Worm (Caenorhabditis elegans): Measurements from ENCODE around the gene fem-2.

The fem-2 gene

DNA sequence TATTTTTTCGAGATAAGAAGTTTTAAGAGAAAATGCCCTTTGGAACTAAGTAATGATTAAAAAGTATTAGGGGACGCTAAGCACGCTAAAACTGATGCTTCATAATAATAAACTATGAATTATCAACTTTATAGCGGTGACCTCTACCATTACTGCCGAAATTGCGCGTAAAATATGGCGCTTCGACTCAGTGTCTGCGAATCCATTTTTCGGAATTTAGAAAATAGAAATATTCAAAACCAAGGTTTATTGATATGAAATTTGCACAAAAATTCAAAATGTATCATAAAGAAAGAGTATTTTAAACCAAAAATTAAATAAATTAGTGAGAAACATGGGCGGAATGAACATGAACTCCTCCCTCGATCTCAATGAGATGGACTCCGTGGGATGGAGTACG, 35.1 kb downstream of the fem-2 start (continued):
- TF ChIP-seq hlh-30 (tag; optimal IDR thresholded peaks at IDR 0.05; ENCODE audit: insufficient read depth) (no peak), unc-130 (GFP tag; optimal IDR thresholded peaks at IDR 0.05) (no peak), skn-1 (tag; optimal IDR thresholded peaks at IDR 0.05) (no peak), daf-19 (GFP tag; conservative IDR thresholded peaks at IDR 0.05) (no peak), nhr-77 (tag; optimal IDR thresholded peaks at IDR 0.05) (peak; percentile 27), saeg-2 (GFP tag; IDR thresholded peaks at IDR 0.05) (no peak), php-3 (GFP tag; IDR thresholded peaks at IDR 0.05) (no peak), nhr-28 (tag; optimal IDR thresholded peaks at IDR 0.05) (no peak), F44E2.7 (GFP tag; IDR thresholded peaks at IDR 0.05) (no peak), ZK337.2 (GFP tag; IDR thresholded peaks at IDR 0.05) (no peak), lin-13 (GFP tag; optimal IDR thresholded peaks at IDR 0.05) (no peak), pha-4 (GFP tag; IDR thresholded peaks at IDR 0.05) (0 out of 2 replicates have a peak, but pooled peaks have one; percentile 35), pha-4 (tag; optimal IDR thresholded peaks at IDR 0.05) (no peak), T20F7.1 (GFP tag; optimal IDR thresholded peaks at IDR 0.05) (no peak), nhr-102 (tag; optimal IDR thresholded peaks at IDR 0.05) (peak; percentile 23)

DNA sequence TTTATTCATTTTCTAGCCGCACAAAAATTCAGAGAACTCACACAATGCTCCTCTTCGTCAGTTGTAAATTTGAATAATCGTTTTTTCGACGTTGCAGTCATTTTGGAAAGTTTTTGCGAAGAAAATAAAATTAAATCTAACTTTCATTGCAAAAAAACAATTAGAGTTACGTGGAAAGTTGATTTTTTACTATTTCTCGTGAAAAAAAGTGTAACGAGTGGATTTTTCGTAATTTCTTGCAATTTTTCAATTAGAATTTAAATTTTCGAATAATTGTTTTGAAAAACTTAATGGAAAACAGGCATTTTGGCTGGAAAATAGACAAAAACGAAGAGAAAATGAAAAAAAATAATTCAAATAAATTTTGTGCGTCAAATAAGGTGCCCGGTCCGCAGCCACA, 35.7 kb downstream of the fem-2 start, which contains the start of gene Y55B1AR.2:
Gene Y55B1AR.2, minus strand, starts transcription at position 101 of the 400 bp plus-strand sequence.
- TF ChIP-seq ctbp-1 (GFP tag; IDR thresholded peaks at IDR 0.05) (no peak), nhr-25 (tag; optimal IDR thresholded peaks at IDR 0.05; ENCODE audit: borderline replicate concordance, insufficient read depth) (no peak), ceh-20 (GFP tag; IDR thresholded peaks at IDR 0.05) (no peak), ceh-44 (GFP tag; IDR thresholded peaks at IDR 0.05) (no peak), mep-1 (tag; optimal IDR thresholded peaks at IDR 0.05) (no peak), F10B5.3 (tag; optimal IDR thresholded peaks at IDR 0.05) (no peak), dmd-8 (GFP tag; IDR thresholded peaks at IDR 0.05) (no peak)

DNA sequence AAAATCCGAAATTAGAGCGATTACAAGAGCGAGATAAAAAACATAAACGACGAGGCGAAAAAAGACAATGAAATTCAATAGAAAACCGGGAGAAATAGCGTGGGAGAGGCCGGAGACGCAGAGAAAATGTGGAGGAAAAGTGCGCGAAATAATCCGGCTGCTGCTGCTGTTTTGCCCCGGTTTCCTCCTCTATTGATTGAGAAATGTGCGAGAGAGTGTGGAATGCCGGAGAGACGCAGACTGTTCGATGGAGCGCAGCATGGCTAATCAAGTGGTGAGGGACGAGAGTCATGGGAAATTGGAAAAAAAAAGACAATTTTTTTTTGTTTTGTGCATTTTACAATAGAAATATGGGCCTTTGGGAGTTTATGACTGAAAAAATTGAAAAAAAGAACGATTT, 36.3 kb downstream of the fem-2 start:
- no peak for TF ChIP-seq madf-9 (GFP tag; conservative IDR thresholded peaks at IDR 0.05)
- peak in 1 of 2 experiments; percentile 6 for TF ChIP-seq lsy-2 (tag; optimal IDR thresholded peaks at IDR 0.05)
- TF ChIP-seq zfp-2 (tag; optimal IDR thresholded peaks at IDR 0.05), result no peak
- TF ChIP-seq cey-2 (tag; optimal IDR thresholded peaks at IDR 0.05; ENCODE audit: borderline replicate concordance, insufficient read depth), result no peak
- peak; percentile 59 for TF ChIP-seq mxl-3 (GFP tag; optimal IDR thresholded peaks at IDR 0.05)
- 0 out of 2 replicates have a peak, but pooled peaks have one; percentile 15 for TF ChIP-seq arid-1 (GFP tag; conservative IDR thresholded peaks at IDR 0.05)
- no peak for TF ChIP-seq dmd-9 (GFP tag; IDR thresholded peaks at IDR 0.05)
- TF ChIP-seq attf-4 (tag; optimal IDR thresholded peaks at IDR 0.05), result no peak
- no peak for TF ChIP-seq skn-1 (tag; optimal IDR thresholded peaks at IDR 0.05)
- peak; percentile 56 for TF ChIP-seq ceh-28 (tag; optimal IDR thresholded peaks at IDR 0.05)
- no peak for TF ChIP-seq spr-1 (tag; optimal IDR thresholded peaks at IDR 0.05)
- no peak for TF ChIP-seq zip-2 (tag; optimal IDR thresholded peaks at IDR 0.05)
- TF ChIP-seq F10B5.3 (tag; optimal IDR thresholded peaks at IDR 0.05), result no peak
- no peak for TF ChIP-seq daf-12 (tag; optimal IDR thresholded peaks at IDR 0.05)
- TF ChIP-seq unc-62 (GFP tag; optimal IDR thresholded peaks at IDR 0.05 in 1 of 2), result no peak
- TF ChIP-seq unc-62 (tag; optimal IDR thresholded peaks at IDR 0.05), result no peak
- TF ChIP-seq unc-39 (tag; optimal IDR thresholded peaks at IDR 0.05), result no peak
- no peak for TF ChIP-seq nhr-10 (tag; optimal IDR thresholded peaks at IDR 0.05)
- no peak for TF ChIP-seq ama-1 (optimal IDR thresholded peaks at IDR 0.05)
- TF ChIP-seq snpc-1.2 (GFP tag; IDR thresholded peaks at IDR 0.05), result no peak
- no peak for TF ChIP-seq Y75B8A.6 (GFP tag; IDR thresholded peaks at IDR 0.05)
- TF ChIP-seq duxl-1 (tag; optimal IDR thresholded peaks at IDR 0.05; ENCODE audit: poor library complexity), result no peak
- no peak for TF ChIP-seq vab-7 (GFP tag; IDR thresholded peaks at IDR 0.05)
- TF ChIP-seq nhr-102 (tag; optimal IDR thresholded peaks at IDR 0.05), result no peak
- peak; percentile 91 for TF ChIP-seq hlh-30 (tag; optimal IDR thresholded peaks at IDR 0.05; ENCODE audit: insufficient read depth)
- TF ChIP-seq T20F7.1 (GFP tag; optimal IDR thresholded peaks at IDR 0.05), result no peak
- TF ChIP-seq lin-39 (tag; optimal IDR thresholded peaks at IDR 0.05), result no peak
- no peak for TF ChIP-seq spr-3 (GFP tag; optimal IDR thresholded peaks at IDR 0.05)
- no peak for TF ChIP-seq lin-1 (GFP tag; IDR thresholded peaks at IDR 0.05)
- no peak for TF ChIP-seq ztf-11 (tag; optimal IDR thresholded peaks at IDR 0.05)
- TF ChIP-seq jun-1 (tag; optimal IDR thresholded peaks at IDR 0.05), result no peak
- TF ChIP-seq rbr-2 (tag; optimal IDR thresholded peaks at IDR 0.05), result peak; percentile 59

Measured in whole organism, L4 larva.